Fruit fly (Drosophila melanogaster): ENCODE data around the gene CG12519.

Gene CG12519

dm6 chr3L:19496600-19496999, 24.3 kb downstream of the CG12519 start:
- TF ChIP-seq Snoo (tag; optimal IDR thresholded peaks at IDR 0.05): no peak
- TF ChIP-seq CG14655 (GFP tag; optimal IDR thresholded peaks at IDR 0.05): peak; percentile 8
- TF ChIP-seq CG32121 (GFP tag; IDR thresholded peaks at IDR 0.05): no peak
- TF ChIP-seq EcR (GFP tag; optimal IDR thresholded peaks at IDR 0.05): no peak
- TF ChIP-seq CG8301 (tag; optimal IDR thresholded peaks at IDR 0.05): no peak
- no peak for TF ChIP-seq Pif1A (GFP tag; optimal IDR thresholded peaks at IDR 0.05)
- TF ChIP-seq rn (GFP tag; IDR thresholded peaks at IDR 0.05): no peak
- TF ChIP-seq CG9948 (tag; optimal IDR thresholded peaks at IDR 0.05): no peak
- TF ChIP-seq CG34367 (tag; optimal IDR thresholded peaks at IDR 0.05): no peak
- no peak for TF ChIP-seq CG12605 (GFP tag; IDR thresholded peaks at IDR 0.05)
- no peak for TF ChIP-seq CG17806 (tag; optimal IDR thresholded peaks at IDR 0.05)
- TF ChIP-seq CG13204 (GFP tag; optimal IDR thresholded peaks at IDR 0.05): peak; percentile 6
- TF ChIP-seq CG4496 (GFP tag; IDR thresholded peaks at IDR 0.05): 0 out of 3 replicates have a peak, but pooled peaks have one; percentile 11

DNA sequence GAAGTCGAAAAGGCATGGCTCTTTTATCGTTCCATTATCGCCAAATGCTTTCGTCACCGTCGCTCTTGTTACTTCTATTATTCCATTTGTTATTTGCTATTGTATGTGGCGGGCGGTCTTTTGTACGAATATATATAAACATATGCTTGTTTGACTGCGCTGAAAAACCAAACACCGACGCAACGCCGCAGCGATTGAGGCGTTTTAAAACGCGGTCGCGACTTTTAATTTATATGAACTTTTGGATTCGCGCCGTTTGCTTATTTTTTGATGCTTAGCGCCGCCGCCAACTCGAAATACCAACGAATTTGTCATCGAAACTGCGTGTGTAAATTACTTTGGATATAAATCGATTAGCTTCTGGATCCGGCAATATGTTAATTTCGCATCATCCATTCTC, 24.8 kb downstream of the CG12519 start:
- TF ChIP-seq CG34367 (tag; optimal IDR thresholded peaks at IDR 0.05) (no peak), Snoo (tag; optimal IDR thresholded peaks at IDR 0.05) (no peak), CG14655 (GFP tag; optimal IDR thresholded peaks at IDR 0.05) (no peak), fd96Ca (GFP tag; IDR thresholded peaks at IDR 0.05) (no peak), CG8159 (tag; optimal IDR thresholded peaks at IDR 0.05) (no peak), CG8301 (tag; optimal IDR thresholded peaks at IDR 0.05) (no peak), CG4496 (GFP tag; IDR thresholded peaks at IDR 0.05) (no peak), CG17806 (tag; optimal IDR thresholded peaks at IDR 0.05) (no peak), CG12605 (GFP tag; IDR thresholded peaks at IDR 0.05) (no peak), CG9948 (tag; optimal IDR thresholded peaks at IDR 0.05) (no peak), CG15710 (tag; optimal IDR thresholded peaks at IDR 0.05) (no peak), gl (tag; optimal IDR thresholded peaks at IDR 0.05) (no peak), Pif1B (GFP tag; optimal IDR thresholded peaks at IDR 0.05) (no peak), CG32121 (GFP tag; IDR thresholded peaks at IDR 0.05) (no peak)

- TF ChIP-seq Pif1A (GFP tag; optimal IDR thresholded peaks at IDR 0.05) (no peak), fd96Ca (GFP tag; IDR thresholded peaks at IDR 0.05) (no peak), CG13204 (GFP tag; optimal IDR thresholded peaks at IDR 0.05) (no peak), Snoo (tag; optimal IDR thresholded peaks at IDR 0.05) (no peak), gl (tag; optimal IDR thresholded peaks at IDR 0.05) (no peak), CG14655 (GFP tag; optimal IDR thresholded peaks at IDR 0.05) (no peak), CG10348 (GFP tag; IDR thresholded peaks at IDR 0.05) (no peak)
Measured at dm6 chr3L:19497623-19498022, 25.3 kb downstream of the CG12519 start, which contains the start of gene CG9449. CG9449 (minus strand) TSS chr3L:19497723.

DNA sequence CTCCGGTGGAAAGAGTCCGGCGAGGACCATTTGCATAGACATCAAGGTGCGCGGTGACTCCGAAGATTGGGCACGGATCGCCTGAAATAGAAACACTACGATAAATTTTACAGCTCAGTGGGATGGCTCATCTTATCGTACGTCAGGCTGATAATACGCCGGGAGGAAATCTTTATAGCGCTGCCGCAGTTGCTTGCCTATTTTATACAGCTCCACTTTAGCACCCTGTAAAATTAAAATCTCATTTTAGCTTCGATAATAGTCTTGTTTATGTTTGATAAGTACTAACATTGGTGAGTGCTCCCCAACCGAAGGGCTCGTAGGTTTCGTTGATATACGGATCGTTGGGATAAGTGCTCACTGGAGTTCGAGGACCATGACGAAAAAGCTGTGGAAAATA, 27.0 kb downstream of the CG12519 start:
- TF ChIP-seq CG17806 (tag; optimal IDR thresholded peaks at IDR 0.05) (no peak), EcR (GFP tag; optimal IDR thresholded peaks at IDR 0.05) (no peak), Pif1A (GFP tag; optimal IDR thresholded peaks at IDR 0.05) (no peak), fd96Ca (GFP tag; IDR thresholded peaks at IDR 0.05) (no peak), CG12605 (GFP tag; IDR thresholded peaks at IDR 0.05) (no peak), CG15710 (tag; optimal IDR thresholded peaks at IDR 0.05) (no peak), CG8301 (tag; optimal IDR thresholded peaks at IDR 0.05) (no peak), Pif1B (GFP tag; optimal IDR thresholded peaks at IDR 0.05) (no peak), CG8159 (tag; optimal IDR thresholded peaks at IDR 0.05) (no peak), CG9948 (tag; optimal IDR thresholded peaks at IDR 0.05) (no peak)

DNA sequence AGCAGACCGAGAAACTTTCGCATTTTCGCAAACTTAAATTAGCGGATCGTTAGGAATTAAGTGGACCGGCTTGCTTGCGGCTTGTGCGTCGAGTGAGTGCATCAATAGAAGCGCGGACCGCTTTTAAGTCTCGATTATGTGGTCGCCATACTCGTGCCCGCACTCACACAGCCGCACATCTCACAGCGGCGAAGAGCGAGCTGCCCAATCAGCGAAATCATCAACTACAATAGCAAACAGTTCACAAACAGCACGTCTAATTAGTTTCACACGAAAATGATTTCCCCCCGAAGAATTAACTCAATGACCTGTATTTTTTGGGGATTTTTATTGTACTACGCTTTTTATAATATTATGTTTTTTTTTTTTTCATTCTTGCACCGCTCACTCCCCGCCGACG, 28.4 kb downstream of the CG12519 start, which contains the start of gene CG9451:
Gene CG9451 (minus strand): TSS at position 101 of the 400 bp plus-strand sequence.
- TF ChIP-seq CG17806 (tag; optimal IDR thresholded peaks at IDR 0.05) (no peak), CG8159 (tag; optimal IDR thresholded peaks at IDR 0.05) (no peak), CG12605 (GFP tag; IDR thresholded peaks at IDR 0.05) (no peak), gl (tag; optimal IDR thresholded peaks at IDR 0.05) (no peak), rn (GFP tag; IDR thresholded peaks at IDR 0.05) (no peak), CG13204 (GFP tag; optimal IDR thresholded peaks at IDR 0.05) (no peak)

DNA sequence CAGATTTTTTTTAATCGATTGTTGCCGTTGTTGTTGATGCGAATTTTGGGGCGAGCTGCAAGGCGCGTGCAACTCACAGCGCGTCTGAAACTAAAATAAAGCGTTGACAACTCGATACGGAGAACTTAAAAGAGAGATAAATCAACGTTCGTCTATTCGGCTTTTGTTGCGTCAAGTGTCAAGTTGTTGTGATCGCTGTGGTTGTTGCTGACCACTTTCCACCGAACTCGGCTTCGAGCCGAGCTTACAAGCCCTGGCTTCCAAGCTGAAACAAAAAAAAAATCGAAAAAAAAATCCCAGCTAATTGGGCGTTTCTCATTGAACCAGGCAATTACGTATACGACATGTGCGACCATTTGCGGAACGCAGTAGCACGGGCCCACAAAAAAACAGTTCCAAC, 31.5 kb downstream of the CG12519 start, which contains the start of gene CG9452:
Gene CG9452 (minus strand): TSS at position 101 of the 400 bp plus-strand sequence.
- TF ChIP-seq CG15710 (tag; optimal IDR thresholded peaks at IDR 0.05) (no peak), CG8301 (tag; optimal IDR thresholded peaks at IDR 0.05) (no peak)

dm6 chr3L:19504719-19505118, 32.4 kb downstream of the CG12519 start:
- no peak for TF ChIP-seq CG15710 (tag; optimal IDR thresholded peaks at IDR 0.05)
- TF ChIP-seq EcR (GFP tag; optimal IDR thresholded peaks at IDR 0.05): no peak
- no peak for TF ChIP-seq rn (GFP tag; IDR thresholded peaks at IDR 0.05)
- TF ChIP-seq Snoo (tag; optimal IDR thresholded peaks at IDR 0.05): no peak
- TF ChIP-seq fd96Ca (GFP tag; IDR thresholded peaks at IDR 0.05): no peak
- TF ChIP-seq CG34367 (tag; optimal IDR thresholded peaks at IDR 0.05): no peak

dm6 chr3L:19512672-19513071, 40.4 kb downstream of the CG12519 start:
- TF ChIP-seq CG13204 (GFP tag; optimal IDR thresholded peaks at IDR 0.05): no peak
- TF ChIP-seq Pif1A (GFP tag; optimal IDR thresholded peaks at IDR 0.05): no peak
- TF ChIP-seq Snoo (tag; optimal IDR thresholded peaks at IDR 0.05): no peak
- TF ChIP-seq CG32121 (GFP tag; IDR thresholded peaks at IDR 0.05): no peak
- no peak for TF ChIP-seq CG17806 (tag; optimal IDR thresholded peaks at IDR 0.05)
- TF ChIP-seq EcR (GFP tag; optimal IDR thresholded peaks at IDR 0.05): no peak
- TF ChIP-seq CG10348 (GFP tag; IDR thresholded peaks at IDR 0.05): no peak
- TF ChIP-seq CG8301 (tag; optimal IDR thresholded peaks at IDR 0.05): no peak
- TF ChIP-seq CG14655 (GFP tag; optimal IDR thresholded peaks at IDR 0.05): no peak
- no peak for TF ChIP-seq CG9948 (tag; optimal IDR thresholded peaks at IDR 0.05)
- TF ChIP-seq gl (tag; optimal IDR thresholded peaks at IDR 0.05): no peak
- no peak for TF ChIP-seq CG12605 (GFP tag; IDR thresholded peaks at IDR 0.05)
- no peak for TF ChIP-seq rn (GFP tag; IDR thresholded peaks at IDR 0.05)
- TF ChIP-seq CG8159 (tag; optimal IDR thresholded peaks at IDR 0.05): no peak
- TF ChIP-seq Ets98B (GFP tag; IDR thresholded peaks at IDR 0.05): no peak
- no peak for TF ChIP-seq Pif1B (GFP tag; optimal IDR thresholded peaks at IDR 0.05)
